Worm (Caenorhabditis elegans): Measurements from ENCODE around the gene H18N23.2.

DNA sequence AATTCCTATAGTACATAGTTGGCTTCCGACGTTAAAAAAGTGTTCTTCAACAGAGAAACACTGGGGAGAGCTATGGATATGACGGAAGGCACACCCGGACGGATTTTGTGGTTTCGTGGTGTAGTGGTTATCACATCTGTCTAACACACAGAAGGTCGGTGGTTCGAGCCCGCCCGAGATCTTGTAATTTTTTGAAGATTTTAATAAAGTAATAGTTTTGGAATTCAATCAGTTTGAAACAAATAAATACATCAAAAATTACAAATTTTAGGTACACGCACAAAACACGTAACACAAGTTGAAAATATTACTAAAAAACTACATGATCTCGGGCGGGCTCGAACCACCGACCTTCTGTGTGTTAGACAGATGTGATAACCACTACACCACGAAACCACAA lies 29.5 kb downstream of the H18N23.2 start:
- TF ChIP-seq ref-1 (GFP tag; conservative IDR thresholded peaks at IDR 0.05), result peak; percentile 52; the same call in 1 of the 2 replicates
- TF ChIP-seq tab-1 (GFP tag; IDR thresholded peaks at IDR 0.05), result 0 out of 2 replicates have a peak, but pooled peaks have one; percentile 72
- TF ChIP-seq T22C8.4 (GFP tag; IDR thresholded peaks at IDR 0.05), result peak; percentile 45; the same call in 1 of the 2 replicates
- no peak for TF ChIP-seq med-1 (GFP tag; optimal IDR thresholded peaks at IDR 0.05; ENCODE audit: insufficient read depth)
